Fruit fly (Drosophila melanogaster) whole organism, embryonic: ENCODE results near the gene Gs2.

Experiments
- Abd-B ChIP-seq: fragments of 200-800 bp; sonication (Bioruptor generic); optimal IDR thresholded peaks from 2 replicates; lab custom pipeline; 2018; ENCODE audit warnings: missing biosample characterization, mild to moderate bottlenecking, missing genetic modification characterization, moderate library complexity
- Ada2b ChIP-seq: fragments of 200-800 bp; sonication (Bioruptor generic); IDR thresholded peaks from 2 replicates; pipeline ENCODE4 v1.3.6; 2022; ENCODE audit warnings: missing biosample characterization, missing genetic modification characterization
- Adf1 ChIP-seq: fragments of 200-800 bp; sonication (Bioruptor generic); IDR thresholded peaks from 2 replicates; pipeline ENCODE4 v1.3.6; 2022; ENCODE audit warnings: missing biosample characterization, missing genetic modification characterization
- Atf3 ChIP-seq: fragments of 200-800 bp; sonication (Bioruptor generic); optimal IDR thresholded peaks from 3 replicates; lab custom pipeline; 2016; ENCODE audit warnings: missing biosample characterization, missing genetic modification characterization
- Atf6 ChIP-seq: fragments of 200-800 bp; sonication (Bioruptor generic); IDR thresholded peaks from 2 replicates; pipeline ENCODE4 v1.3.6; 2022; ENCODE audit warnings: missing biosample characterization, missing genetic modification characterization
- Bdp1 ChIP-seq: fragments of 200-800 bp; sonication (Bioruptor generic); optimal IDR thresholded peaks from 3 replicates; lab custom pipeline; 2016; ENCODE audit warnings: missing biosample characterization, missing genetic modification characterization
- CG10366 ChIP-seq: fragments of 200-800 bp; sonication (Bioruptor generic); IDR thresholded peaks from 2 replicates; pipeline ENCODE4 v1.3.6; 2022; ENCODE audit warnings: missing biosample characterization, missing genetic modification characterization
- CG14965 ChIP-seq: fragments of 200-800 bp; sonication (Bioruptor generic); optimal IDR thresholded peaks from 2 replicates; lab custom pipeline; 2016; ENCODE audit warnings: missing biosample characterization, missing genetic modification characterization, borderline replicate concordance
- CG1647 ChIP-seq: fragments of 200-800 bp; sonication (Bioruptor generic); optimal IDR thresholded peaks from 3 replicates; lab custom pipeline; 2016; ENCODE audit warnings: missing biosample characterization, missing genetic modification characterization
- CG16815 ChIP-seq: fragments of 200-800 bp; sonication (Bioruptor generic); optimal IDR thresholded peaks from 3 replicates; lab custom pipeline; 2017; ENCODE audit warnings: missing biosample characterization, mild to moderate bottlenecking, missing genetic modification characterization
- CG17361 ChIP-seq: fragments of 200-800 bp; sonication (Bioruptor generic); IDR thresholded peaks from 3 replicates; pipeline ENCODE4 v1.3.6; 2022; ENCODE audit warnings: missing biosample characterization, missing genetic modification characterization
- CG17612 ChIP-seq: fragments of 200-800 bp; sonication (Bioruptor generic); IDR thresholded peaks from 2 replicates; pipeline ENCODE4 v1.3.6; 2022; ENCODE audit warnings: missing biosample characterization, missing genetic modification characterization
- CG17802 ChIP-seq: fragments of 200-800 bp; sonication (Bioruptor generic); optimal IDR thresholded peaks from 2 replicates; lab custom pipeline; 2018; ENCODE audit warnings: missing biosample characterization, mild to moderate bottlenecking, missing genetic modification characterization, moderate library complexity
- CG1792 ChIP-seq: fragments of 200-800 bp; sonication (Bioruptor generic); optimal IDR thresholded peaks from 2 replicates; lab custom pipeline; 2016; ENCODE audit warnings: missing biosample characterization, missing genetic modification characterization
- CG4730 ChIP-seq: fragments of 200-800 bp; sonication (Bioruptor generic); IDR thresholded peaks from 2 replicates; pipeline ENCODE4 v1.3.6; 2022; ENCODE audit warnings: missing biosample characterization, missing genetic modification characterization
- CG4820 ChIP-seq: fragments of 200-800 bp; sonication (Bioruptor generic); optimal IDR thresholded peaks from 3 replicates; lab custom pipeline; 2016; ENCODE audit warnings: missing biosample characterization, missing genetic modification characterization
- CG6689 ChIP-seq: fragments of 200-800 bp; sonication (Bioruptor generic); IDR thresholded peaks from 2 replicates; pipeline ENCODE4 v1.3.6; 2022; ENCODE audit warnings: missing biosample characterization, missing genetic modification characterization
- CG6791 ChIP-seq: fragments of 200-800 bp; sonication (Bioruptor generic); IDR thresholded peaks from 3 replicates; pipeline ENCODE4 v1.3.6; 2022; ENCODE audit warnings: missing biosample characterization, missing genetic modification characterization; ENCODE audit not compliant: partially characterized antibody
- CG7928 ChIP-seq: fragments of 200-800 bp; sonication (Bioruptor generic); optimal IDR thresholded peaks from 2 replicates; lab custom pipeline; 2017; ENCODE audit warnings: missing biosample characterization, mild to moderate bottlenecking, missing genetic modification characterization
- Dad ChIP-seq: fragments of 200-800 bp; sonication (Bioruptor generic); optimal IDR thresholded peaks from 3 replicates; lab custom pipeline; 2016; ENCODE audit warnings: missing biosample characterization, missing genetic modification characterization
- Doc2 ChIP-seq: fragments of 200-800 bp; sonication (Bioruptor generic); IDR thresholded peaks from 2 replicates; pipeline ENCODE4 v1.3.6; 2022; ENCODE audit warnings: missing biosample characterization, missing genetic modification characterization
- Dref ChIP-seq: fragments of 200-800 bp; sonication (Bioruptor generic); IDR thresholded peaks from 2 replicates; pipeline ENCODE4 v1.3.6; 2022; ENCODE audit warnings: missing biosample characterization, missing genetic modification characterization
- ERR ChIP-seq: fragments of 200-800 bp; sonication (Bioruptor generic); optimal IDR thresholded peaks from 2 replicates; lab custom pipeline; 2016; ENCODE audit warnings: missing biosample characterization, missing genetic modification characterization
- Fer2 ChIP-seq: fragments of 200-800 bp; sonication (Bioruptor generic); optimal IDR thresholded peaks from 2 replicates; lab custom pipeline; 2018; ENCODE audit warnings: missing biosample characterization, mild to moderate bottlenecking, missing genetic modification characterization, moderate library complexity
- HHEX ChIP-seq: fragments of 200-800 bp; sonication (Bioruptor generic); optimal IDR thresholded peaks from 3 replicates; lab custom pipeline; 2017; ENCODE audit warnings: missing biosample characterization, mild to moderate bottlenecking, missing genetic modification characterization, missing genetic modification reagents
- HLH3B ChIP-seq: fragments of 200-800 bp; sonication (Bioruptor generic); IDR thresholded peaks from 2 replicates; pipeline ENCODE4 v1.3.6; 2022; ENCODE audit warnings: missing biosample characterization, missing genetic modification characterization
- Lpt ChIP-seq: fragments of >200 bp; optimal IDR thresholded peaks from 2 replicates; lab custom pipeline; 2018; ENCODE audit warnings: missing biosample characterization, missing genetic modification characterization
- Med ChIP-seq: fragments of 200-800 bp; sonication (Bioruptor generic); peaks from one replicate; lab custom pipeline; 2016; ENCODE audit warnings: missing biosample characterization, missing genetic modification characterization, mild to moderate bottlenecking, inconsistent platforms, moderate library complexity
- Mes4 ChIP-seq: fragments of 200-800 bp; sonication (Bioruptor generic); optimal IDR thresholded peaks from 2 replicates; lab custom pipeline; 2016; ENCODE audit warnings: missing biosample characterization, missing genetic modification characterization
- Mrtf ChIP-seq: fragments of 200-800 bp; sonication (Bioruptor generic); IDR thresholded peaks from 3 replicates; pipeline ENCODE4 v1.3.6; 2022; ENCODE audit warnings: missing biosample characterization, missing genetic modification characterization
- Pdp1 ChIP-seq, 2 experiments: fragments of 200-800 bp; sonication (Bioruptor generic); optimal IDR thresholded peaks; 3 replicates each; lab custom pipeline; 2016; ENCODE audit warnings: missing biosample characterization in 2 of 2, missing genetic modification characterization in 2 of 2, mild to moderate bottlenecking in 1 of 2, moderate library complexity in 1 of 2
- Sin3A ChIP-seq: fragments of >200 bp; optimal IDR thresholded peaks from 2 replicates; lab custom pipeline; 2018
- amos ChIP-seq: fragments of 200-800 bp; sonication (Bioruptor generic); IDR thresholded peaks from 2 replicates; pipeline ENCODE4 v1.3.6; 2022; ENCODE audit warnings: missing biosample characterization, missing genetic modification characterization; ENCODE audit not compliant: partially characterized antibody
- aop ChIP-seq: fragments of 200-800 bp; sonication (Bioruptor generic); IDR thresholded peaks from 2 replicates; pipeline ENCODE4 v1.3.6; 2022; ENCODE audit warnings: missing biosample characterization, missing genetic modification characterization
- ato ChIP-seq: fragments of 200-800 bp; sonication (Bioruptor generic); IDR thresholded peaks from 2 replicates; pipeline ENCODE4 v1.3.6; 2022; ENCODE audit warnings: missing biosample characterization, missing genetic modification characterization; ENCODE audit not compliant: partially characterized antibody
- cas ChIP-seq: fragments of 200-800 bp; sonication (Bioruptor generic); IDR thresholded peaks from 2 replicates; pipeline ENCODE4 v1.3.6; 2022; ENCODE audit warnings: missing biosample characterization, missing genetic modification characterization
- chm ChIP-seq: fragments of 200-800 bp; sonication (Bioruptor generic); IDR thresholded peaks from 2 replicates; pipeline ENCODE4 v1.3.6; 2022; ENCODE audit warnings: missing biosample characterization, missing genetic modification characterization
- emc ChIP-seq: fragments of 200-800 bp; sonication (Bioruptor generic); optimal IDR thresholded peaks from 2 replicates; lab custom pipeline; 2016; ENCODE audit warnings: missing biosample characterization, missing genetic modification characterization
- ewg ChIP-seq: fragments of 200-800 bp; sonication (Bioruptor generic); optimal IDR thresholded peaks from 3 replicates; lab custom pipeline; 2017; ENCODE audit warnings: mild to moderate bottlenecking, missing biosample characterization, missing genetic modification reagents, missing genetic modification characterization
- grau ChIP-seq: fragments of 200-800 bp; optimal IDR thresholded peaks from 3 replicates; lab custom pipeline; 2019; ENCODE audit warnings: missing biosample characterization, mild to moderate bottlenecking, missing genetic modification characterization, moderate library complexity
- hb ChIP-seq: fragments of 200-800 bp; sonication (Bioruptor generic); IDR thresholded peaks from 3 replicates; pipeline ENCODE4 v1.3.6; 2022; ENCODE audit warnings: missing biosample characterization, missing genetic modification characterization; ENCODE audit not compliant: partially characterized antibody
- hbn ChIP-seq: fragments of 200-800 bp; sonication (Bioruptor generic); IDR thresholded peaks from 2 replicates; pipeline ENCODE4 v1.3.6; 2022; ENCODE audit warnings: missing biosample characterization, missing genetic modification characterization; ENCODE audit not compliant: partially characterized antibody
- her ChIP-seq: fragments of 200-800 bp; sonication (Bioruptor generic); optimal IDR thresholded peaks from 2 replicates; lab custom pipeline; 2016; ENCODE audit warnings: missing biosample characterization, missing genetic modification characterization
- lmd ChIP-seq: fragments of 200-800 bp; sonication (Bioruptor generic); IDR thresholded peaks from 2 replicates; pipeline ENCODE4 v1.3.6; 2022; ENCODE audit warnings: missing biosample characterization, missing genetic modification characterization
- luna ChIP-seq: fragments of 200-800 bp; sonication (Bioruptor generic); optimal IDR thresholded peaks from 2 replicates; lab custom pipeline; 2016; ENCODE audit warnings: missing biosample characterization, missing genetic modification characterization
- mld ChIP-seq: fragments of 200-800 bp; sonication (Bioruptor generic); IDR thresholded peaks from 3 replicates; pipeline ENCODE4 v1.3.6; 2022; ENCODE audit warnings: missing biosample characterization, missing genetic modification characterization; ENCODE audit not compliant: partially characterized antibody
- sisA ChIP-seq: fragments of 200-800 bp; sonication (Bioruptor generic); IDR thresholded peaks from 2 replicates; pipeline ENCODE4 v1.3.6; 2022; ENCODE audit warnings: missing biosample characterization, missing genetic modification characterization
- tin ChIP-seq: fragments of 200-800 bp; sonication (Bioruptor generic); optimal IDR thresholded peaks from 3 replicates; lab custom pipeline; 2016; ENCODE audit warnings: missing biosample characterization, missing genetic modification characterization
- twi ChIP-seq: fragments of 200-800 bp; optimal IDR thresholded peaks from 2 replicates; lab custom pipeline; 2019; ENCODE audit warnings: missing biosample characterization, mild to moderate bottlenecking, missing genetic modification characterization, moderate library complexity
- wor ChIP-seq: fragments of 200-800 bp; sonication (Bioruptor generic); IDR thresholded peaks from 2 replicates; pipeline ENCODE4 v1.3.6; 2022; ENCODE audit warnings: missing biosample characterization, missing genetic modification characterization

Gene Gs2

DNA sequence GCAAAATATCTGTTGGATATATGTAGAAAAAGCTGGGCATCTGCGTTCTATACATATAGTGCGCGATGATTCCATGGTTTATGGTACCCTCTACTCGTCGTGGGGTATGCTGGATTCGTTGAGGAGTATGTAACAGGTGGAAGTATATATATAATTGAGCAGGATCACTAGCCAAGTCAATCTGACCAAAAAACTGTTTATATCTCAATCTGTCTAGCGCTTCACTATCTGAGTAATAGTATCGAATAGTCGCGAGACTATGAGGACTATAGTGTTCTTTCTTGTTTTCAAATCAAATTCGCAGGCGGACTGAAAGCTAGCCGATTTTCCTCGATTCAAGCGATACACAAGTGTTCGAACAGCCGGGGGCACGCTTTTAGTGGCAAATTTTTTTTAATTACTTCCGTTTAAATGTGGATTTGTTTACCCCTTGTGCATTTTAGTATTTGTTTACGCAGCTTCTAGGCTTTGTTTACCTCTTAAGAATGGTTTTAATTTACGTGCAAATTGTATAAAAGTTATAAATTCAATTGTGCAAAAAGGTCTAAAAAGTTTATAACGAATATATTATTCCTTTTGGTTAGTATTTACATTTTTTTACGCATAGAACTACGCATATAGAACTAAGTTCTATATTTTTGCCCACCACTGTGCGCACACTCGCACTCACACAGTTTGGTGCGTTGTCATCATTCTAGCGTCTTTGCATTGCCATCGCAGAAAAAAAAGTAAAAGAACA is 31.8 kb upstream of the Gs2 start (continued):
- TF ChIP-seq Med (GFP tag; lab: Kevin White, UChicago) (peak; percentile 98), ewg (peak; percentile 50), lmd (GFP tag; lab: Robert Waterston, UW) (peak; percentile 84), her (GFP tag; lab: Kevin White, UChicago) (peak; percentile 77), CG7928 (GFP tag; lab: Kevin White, UChicago) (peak; percentile 39), Fer2 (peak; percentile 57), chm (GFP tag; lab: Robert Waterston, UW) (peak; percentile 73; the same call in 1 of the 2 replicates), hbn (GFP tag; lab: Robert Waterston, UW) (no peak), Dad (GFP tag; lab: Kevin White, UChicago) (peak; percentile 53), Dref (GFP tag; lab: Robert Waterston, UW) (0 out of 2 replicates have a peak, but pooled peaks have one; percentile 3), Ada2b (GFP tag; lab: Robert Waterston, UW) (peak; percentile 91), CG10366 (GFP tag; lab: Robert Waterston, UW) (peak; percentile 84), Mrtf (GFP tag; lab: Robert Waterston, UW) (peak; percentile 80), Atf3 (GFP tag; lab: Kevin White, UChicago) (peak; percentile 57), CG16815 (GFP tag; lab: Kevin White, UChicago) (peak; percentile 66), CG17612 (GFP tag; lab: Robert Waterston, UW) (peak; percentile 76), HHEX (GFP tag; lab: Kevin White, UChicago) (peak; percentile 71), mld (GFP tag; lab: Robert Waterston, UW) (0 out of 3 replicates have a peak, but pooled peaks have one; percentile 26), cas (peak; percentile 61), wor (GFP tag; lab: Robert Waterston, UW) (no peak), luna (no peak), Abd-B (GFP tag; lab: Kevin White, UChicago) (peak; percentile 74), Pdp1 (GFP tag; optimal IDR thresholded peaks at IDR 0.05; lab: Kevin White, UChicago) (peak; percentile 54 to 77), CG1647 (GFP tag; lab: Kevin White, UChicago) (peak; percentile 77), CG1792 (GFP tag; lab: Kevin White, UChicago) (peak; percentile 70), Lpt (GFP tag; lab: Kevin White, UChicago) (no peak), ato (no peak), Atf6 (GFP tag; lab: Robert Waterston, UW) (peak; percentile 91), HLH3B (peak; percentile 85), CG6689 (peak; percentile 79), grau (tag; lab: Kevin White, UChicago) (peak; percentile 78), sisA (GFP tag; lab: Robert Waterston, UW) (peak; percentile 86), Sin3A (lab: Kevin White, UChicago) (no peak), Mes4 (no peak), CG17361 (GFP tag; lab: Robert Waterston, UW) (peak; percentile 76), tin (peak; percentile 49), CG4820 (GFP tag; lab: Kevin White, UChicago) (peak; percentile 64), Adf1 (GFP tag; lab: Robert Waterston, UW) (peak; percentile 56; the same call in 1 of the 2 replicates), CG14965 (GFP tag; lab: Kevin White, UChicago) (peak; percentile 2), CG6791 (no peak), twi (peak; percentile 42), Doc2 (GFP tag; lab: Robert Waterston, UW) (peak; percentile 66), ERR (GFP tag; lab: Kevin White, UChicago) (peak; percentile 68), CG4730 (peak; percentile 71), CG17802 (peak; percentile 47), amos (no peak), aop (GFP tag; lab: Robert Waterston, UW) (0 out of 2 replicates have a peak, but pooled peaks have one; percentile 22), Bdp1 (peak; percentile 70), hb (GFP tag; lab: Robert Waterston, UW) (no peak), emc (GFP tag; lab: Kevin White, UChicago) (peak; percentile 24)
